Worm (Caenorhabditis elegans): ENCODE data around the gene ins-13.

ce11 chrII:5591558-5591957 lies 46.9 kb upstream of the ins-13 start:
- no peak for TF ChIP-seq flt-1 (GFP tag; IDR thresholded peaks at IDR 0.05)
- no peak for TF ChIP-seq med-1 (GFP tag; optimal IDR thresholded peaks at IDR 0.05; ENCODE audit: insufficient read depth)
- no peak for TF ChIP-seq ref-1 (GFP tag; conservative IDR thresholded peaks at IDR 0.05)
- no peak for TF ChIP-seq ztf-29 (GFP tag; IDR thresholded peaks at IDR 0.05)
- no peak for TF ChIP-seq cog-1 (tag; optimal IDR thresholded peaks at IDR 0.05)
- TF ChIP-seq T22C8.4 (GFP tag; IDR thresholded peaks at IDR 0.05): no peak
- TF ChIP-seq klf-2 (GFP tag; conservative IDR thresholded peaks at IDR 0.05): no peak

Data from whole organism, midembryonic.